Fruit fly (Drosophila melanogaster) whole organism, embryonic: Measurements from ENCODE around the gene parvin.
A peak's percentile ranks its signal among the peaks of the same experiment; 100 is the strongest.

Experiments used
- CG10274 ChIP-seq: fragments of 200-800 bp; sonication (Bioruptor generic); optimal IDR thresholded peaks from 3 replicates; lab custom pipeline; 2017; ENCODE audit warnings: missing biosample characterization, mild to moderate bottlenecking, missing genetic modification characterization
- CG12769 ChIP-seq: fragments of 200-800 bp; sonication (Bioruptor generic); optimal IDR thresholded peaks from 2 replicates; lab custom pipeline; 2019; ENCODE audit warnings: missing biosample characterization, mild to moderate bottlenecking, missing genetic modification characterization, moderate library complexity
- CG13775 ChIP-seq: fragments of 200-800 bp; sonication (Bioruptor generic); optimal IDR thresholded peaks from 3 replicates; lab custom pipeline; 2017; ENCODE audit warnings: missing biosample characterization, mild to moderate bottlenecking, missing genetic modification characterization
- CG13894 ChIP-seq: fragments of 200-800 bp; sonication (Bioruptor generic); optimal IDR thresholded peaks from 3 replicates; lab custom pipeline; 2018; ENCODE audit warnings: missing biosample characterization, mild to moderate bottlenecking, missing genetic modification characterization, moderate library complexity
- CG15269 ChIP-seq: fragments of 200-800 bp; sonication (Bioruptor generic); optimal IDR thresholded peaks from 2 replicates; lab custom pipeline; 2018; ENCODE audit warnings: missing biosample characterization, mild to moderate bottlenecking, missing genetic modification characterization, moderate library complexity
- CG1603 ChIP-seq: fragments of 200-800 bp; sonication (Bioruptor generic); optimal IDR thresholded peaks from 2 replicates; lab custom pipeline; 2019; ENCODE audit warnings: missing biosample characterization, mild to moderate bottlenecking, missing genetic modification characterization, moderate library complexity
- CG17328 ChIP-seq: fragments of 200-800 bp; sonication (Bioruptor generic); IDR thresholded peaks from 2 replicates; pipeline ENCODE4 v1.3.6; 2022; ENCODE audit warnings: missing biosample characterization, missing genetic modification characterization
- CG17802 ChIP-seq: fragments of 200-800 bp; sonication (Bioruptor generic); optimal IDR thresholded peaks from 2 replicates; lab custom pipeline; 2018; ENCODE audit warnings: missing biosample characterization, mild to moderate bottlenecking, missing genetic modification characterization, moderate library complexity
- CG2199 ChIP-seq: fragments of 200-800 bp; sonication (Bioruptor generic); IDR thresholded peaks from 3 replicates; pipeline ENCODE4 v1.3.6; 2022; ENCODE audit warnings: missing biosample characterization, missing genetic modification characterization
- CG3163 ChIP-seq: fragments of 200-800 bp; sonication (Bioruptor generic); optimal IDR thresholded peaks from 3 replicates; lab custom pipeline; 2016; ENCODE audit warnings: missing biosample characterization, missing genetic modification characterization
- CG3407 ChIP-seq: fragments of 200-800 bp; sonication (Bioruptor generic); optimal IDR thresholded peaks from 2 replicates; lab custom pipeline; 2018; ENCODE audit warnings: missing biosample characterization, mild to moderate bottlenecking, missing genetic modification characterization
- CG3838 ChIP-seq: fragments of 200-800 bp; sonication (Bioruptor generic); optimal IDR thresholded peaks from 3 replicates; lab custom pipeline; 2016; ENCODE audit warnings: missing biosample characterization, missing genetic modification characterization
- CG4820 ChIP-seq: fragments of 200-800 bp; sonication (Bioruptor generic); optimal IDR thresholded peaks from 3 replicates; lab custom pipeline; 2016; ENCODE audit warnings: missing biosample characterization, missing genetic modification characterization
- CG7786 ChIP-seq: fragments of 200-800 bp; sonication (Bioruptor generic); optimal IDR thresholded peaks from 2 replicates; lab custom pipeline; 2016; ENCODE audit warnings: missing biosample characterization, missing genetic modification characterization
- CG7963 ChIP-seq: fragments of 200-800 bp; sonication (Bioruptor generic); IDR thresholded peaks from 3 replicates; pipeline ENCODE4 v1.3.6; 2022; ENCODE audit warnings: missing biosample characterization, missing genetic modification characterization; ENCODE audit not compliant: partially characterized antibody
- CG9797 ChIP-seq: fragments of 200-800 bp; sonication (Bioruptor generic); optimal IDR thresholded peaks from 3 replicates; lab custom pipeline; 2018; ENCODE audit warnings: missing biosample characterization, mild to moderate bottlenecking, missing genetic modification characterization
- CHES-1-like ChIP-seq: fragments of 200-800 bp; sonication (Bioruptor generic); optimal IDR thresholded peaks from 2 replicates; lab custom pipeline; 2016; ENCODE audit warnings: missing biosample characterization, missing genetic modification characterization
- D ChIP-seq, 2 experiments: fragments of 200-800 bp in 1 of 2; fragments of >200 bp in 1 of 2; sonication (Bioruptor generic) in 1 of 2; optimal IDR thresholded peaks; 2 replicates in 1 of 2; 3 replicates in 1 of 2; lab custom pipeline; 2017; ENCODE audit warnings: mild to moderate bottlenecking in 1 of 2, missing biosample characterization in 1 of 2, missing genetic modification characterization in 1 of 2, missing genetic modification reagents in 1 of 2
- Dek ChIP-seq: fragments of 200-800 bp; sonication (Bioruptor generic); optimal IDR thresholded peaks from 3 replicates; lab custom pipeline; 2019; ENCODE audit warnings: missing biosample characterization, mild to moderate bottlenecking, missing genetic modification characterization, moderate library complexity
- Dp ChIP-seq: fragments of 200-800 bp; sonication (Bioruptor generic); optimal IDR thresholded peaks from 2 replicates; lab custom pipeline; 2018; ENCODE audit warnings: missing biosample characterization, mild to moderate bottlenecking, missing genetic modification characterization, moderate library complexity
- HLH4C ChIP-seq: fragments of 200-800 bp; sonication (Bioruptor generic); IDR thresholded peaks from 3 replicates; pipeline ENCODE4 v1.3.6; 2022; ENCODE audit warnings: missing biosample characterization, missing genetic modification characterization; ENCODE audit not compliant: partially characterized antibody
- HLH54F ChIP-seq: fragments of 200-800 bp; sonication (Bioruptor generic); optimal IDR thresholded peaks from 3 replicates; lab custom pipeline; 2016; ENCODE audit warnings: missing biosample characterization, missing genetic modification characterization
- Hmx ChIP-seq: fragments of 200-800 bp; sonication (Bioruptor generic); optimal IDR thresholded peaks from 2 replicates; lab custom pipeline; 2016; ENCODE audit warnings: missing biosample characterization, missing genetic modification characterization
- Hr3 ChIP-seq: fragments of 200-800 bp; sonication (Bioruptor generic); optimal IDR thresholded peaks from 3 replicates; lab custom pipeline; 2016; ENCODE audit warnings: missing biosample characterization, missing genetic modification characterization
- MTF-1 ChIP-seq: fragments of 200-800 bp; sonication (Bioruptor generic); optimal IDR thresholded peaks from 2 replicates; lab custom pipeline; 2018; ENCODE audit warnings: missing biosample characterization, mild to moderate bottlenecking, missing genetic modification characterization, borderline replicate concordance
- Mad ChIP-seq: fragments of 200-800 bp; sonication (Bioruptor generic); optimal IDR thresholded peaks from 2 replicates; lab custom pipeline; 2016; ENCODE audit warnings: missing biosample characterization, missing genetic modification characterization
- Meics ChIP-seq: fragments of 200-800 bp; sonication (Bioruptor generic); optimal IDR thresholded peaks from 2 replicates; lab custom pipeline; 2017; ENCODE audit warnings: missing biosample characterization, mild to moderate bottlenecking, missing genetic modification characterization
- Oaz ChIP-seq: fragments of 200-800 bp; sonication (Bioruptor generic); IDR thresholded peaks from 2 replicates; pipeline ENCODE4 v1.3.6; 2022; ENCODE audit warnings: missing biosample characterization, missing genetic modification characterization
- PHDP ChIP-seq: fragments of 200-800 bp; sonication (Bioruptor generic); optimal IDR thresholded peaks from 3 replicates; lab custom pipeline; 2018; ENCODE audit warnings: missing biosample characterization, mild to moderate bottlenecking, missing genetic modification characterization, moderate library complexity
- Six4 ChIP-seq: fragments of 200-800 bp; sonication (Bioruptor generic); optimal IDR thresholded peaks from 2 replicates; lab custom pipeline; 2016; ENCODE audit warnings: missing biosample characterization, missing genetic modification characterization
- Xbp1 ChIP-seq: fragments of 200-800 bp; sonication (Bioruptor generic); optimal IDR thresholded peaks from 3 replicates; lab custom pipeline; 2016; ENCODE audit warnings: missing biosample characterization, mild to moderate bottlenecking, missing genetic modification characterization
- dmrt99B ChIP-seq: fragments of 200-800 bp; sonication (Bioruptor generic); optimal IDR thresholded peaks from 2 replicates; lab custom pipeline; 2018; ENCODE audit warnings: missing biosample characterization, mild to moderate bottlenecking, missing genetic modification characterization, moderate library complexity
- gem ChIP-seq: fragments of 200-800 bp; sonication (Bioruptor generic); optimal IDR thresholded peaks from 2 replicates; lab custom pipeline; 2019; ENCODE audit warnings: missing biosample characterization, mild to moderate bottlenecking, missing genetic modification characterization, moderate library complexity
- her ChIP-seq: fragments of 200-800 bp; sonication (Bioruptor generic); optimal IDR thresholded peaks from 2 replicates; lab custom pipeline; 2016; ENCODE audit warnings: missing biosample characterization, missing genetic modification characterization
- hkb ChIP-seq, 2 experiments: fragments of 200-800 bp in 1 of 2; fragments of >200 bp in 1 of 2; sonication (Bioruptor generic) in 1 of 2; IDR thresholded peaks in 1 of 2; optimal IDR thresholded peaks in 1 of 2; 2 replicates each; pipeline versions ENCODE4 v1.3.6 to Lab custom; 2017 to 2022; ENCODE audit warnings: missing biosample characterization in 1 of 2, missing genetic modification characterization in 1 of 2
- jing ChIP-seq: fragments of 200-800 bp; sonication (Bioruptor generic); optimal IDR thresholded peaks from 2 replicates; lab custom pipeline; 2018; ENCODE audit warnings: missing biosample characterization, mild to moderate bottlenecking, missing genetic modification characterization
- lilli ChIP-seq: fragments of 200-800 bp; sonication (Bioruptor generic); optimal IDR thresholded peaks from 3 replicates; lab custom pipeline; 2016; ENCODE audit warnings: missing biosample characterization, missing genetic modification characterization
- nau ChIP-seq: fragments of 200-800 bp; sonication (Bioruptor generic); optimal IDR thresholded peaks from 3 replicates; lab custom pipeline; 2017; ENCODE audit warnings: missing biosample characterization, mild to moderate bottlenecking, missing genetic modification characterization, missing genetic modification reagents
- onecut ChIP-seq: fragments of 200-800 bp; sonication (Bioruptor generic); IDR thresholded peaks from 2 replicates; pipeline ENCODE4 v1.3.6; 2022; ENCODE audit warnings: missing biosample characterization, missing genetic modification characterization
- salm ChIP-seq: fragments of 200-800 bp; sonication (Bioruptor generic); optimal IDR thresholded peaks from 2 replicates; lab custom pipeline; 2018; ENCODE audit warnings: missing biosample characterization, mild to moderate bottlenecking, missing genetic modification characterization
- sob ChIP-seq: fragments of 200-800 bp; sonication (Bioruptor generic); IDR thresholded peaks from 2 replicates; pipeline ENCODE4 v1.3.6; 2022; ENCODE audit warnings: missing biosample characterization, missing genetic modification characterization
- tio ChIP-seq: fragments of 200-800 bp; sonication (Bioruptor generic); optimal IDR thresholded peaks from 2 replicates; lab custom pipeline; 2017; ENCODE audit warnings: missing biosample characterization, missing genetic modification characterization, inconsistent platforms
- toy ChIP-seq: fragments of 200-800 bp; sonication (Bioruptor generic); IDR thresholded peaks from 2 replicates; pipeline ENCODE4 v1.3.6; 2022; ENCODE audit warnings: missing biosample characterization, missing genetic modification characterization
- trem ChIP-seq: fragments of 200-800 bp; optimal IDR thresholded peaks from 3 replicates; lab custom pipeline; 2019; ENCODE audit warnings: missing biosample characterization, mild to moderate bottlenecking, missing genetic modification characterization, moderate library complexity
- twi ChIP-seq: fragments of 200-800 bp; optimal IDR thresholded peaks from 2 replicates; lab custom pipeline; 2019; ENCODE audit warnings: missing biosample characterization, mild to moderate bottlenecking, missing genetic modification characterization, moderate library complexity
- vnd ChIP-seq: fragments of 200-800 bp; sonication (Bioruptor generic); IDR thresholded peaks from 3 replicates; pipeline ENCODE4 v1.3.6; 2022; ENCODE audit warnings: missing biosample characterization, missing genetic modification characterization; ENCODE audit not compliant: partially characterized antibody
- zen ChIP-seq: fragments of 200-800 bp; sonication (Bioruptor generic); optimal IDR thresholded peaks from 3 replicates; lab custom pipeline; 2018; ENCODE audit warnings: missing biosample characterization, mild to moderate bottlenecking, missing genetic modification characterization, moderate library complexity
- zen2 ChIP-seq: fragments of 200-800 bp; sonication (Bioruptor generic); IDR thresholded peaks from 3 replicates; pipeline ENCODE4 v1.3.6; 2022; ENCODE audit warnings: missing biosample characterization, missing genetic modification characterization; ENCODE audit not compliant: partially characterized antibody

Gene parvin

DNA sequence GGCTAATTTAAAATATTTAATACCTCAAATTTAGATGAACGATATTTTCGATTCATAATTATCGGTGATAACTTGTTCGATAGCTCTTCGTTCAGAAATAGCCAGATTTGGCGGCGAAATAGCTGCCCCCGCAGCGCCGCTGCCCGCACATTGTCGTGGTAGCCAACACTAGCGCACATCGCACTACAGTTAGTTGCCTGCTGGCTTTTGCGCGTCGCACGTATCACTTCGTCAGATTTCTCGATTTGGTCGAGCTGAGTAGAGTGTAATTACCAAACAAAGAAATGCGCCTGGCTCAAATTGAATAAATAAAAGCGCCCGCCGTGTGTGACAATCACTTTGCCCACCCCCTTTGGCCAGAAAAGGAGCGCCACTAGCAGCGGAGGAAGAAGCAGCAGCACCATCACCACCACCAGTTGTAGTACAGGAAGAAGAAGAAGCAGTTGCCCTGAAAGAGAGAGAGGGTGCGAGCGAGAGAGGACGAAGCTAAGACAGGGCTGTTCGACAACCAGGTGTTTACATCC lies 4.8 kb downstream of the parvin start, which contains the start of gene Abcd3 (continued):
- TF ChIP-seq hkb (optimal IDR thresholded peaks at IDR 0.05; lab: Kevin White, UChicago): no peak
- peak; percentile 48 for TF ChIP-seq hkb (GFP tag; IDR thresholded peaks at IDR 0.05; lab: Robert Waterston, UW)
- TF ChIP-seq toy (GFP tag; lab: Robert Waterston, UW): no peak
- TF ChIP-seq CG3163 (GFP tag; lab: Kevin White, UChicago): peak; percentile 57
- TF ChIP-seq CG17802 (tag; lab: Kevin White, UChicago): no peak
- TF ChIP-seq nau (GFP tag; lab: Kevin White, UChicago): peak; percentile 54
- peak; percentile 37 for TF ChIP-seq MTF-1 (GFP tag; lab: Kevin White, UChicago)
- peak; percentile 46 for TF ChIP-seq Dp (GFP tag; lab: Kevin White, UChicago)
- peak; percentile 18 for TF ChIP-seq CG13775
- peak; percentile 24 for TF ChIP-seq CG9797 (GFP tag; lab: Kevin White, UChicago)
- no peak for TF ChIP-seq D (optimal IDR thresholded peaks at IDR 0.05; lab: Kevin White, UChicago)
- TF ChIP-seq D (GFP tag; optimal IDR thresholded peaks at IDR 0.05; lab: Kevin White, UChicago): peak; percentile 32
- TF ChIP-seq CG4820 (GFP tag; lab: Kevin White, UChicago): no peak
- TF ChIP-seq lilli (GFP tag; lab: Kevin White, UChicago): peak; percentile 34
- TF ChIP-seq CG2199 (GFP tag; lab: Robert Waterston, UW): no peak
- TF ChIP-seq her (GFP tag; lab: Kevin White, UChicago): peak; percentile 55
- no peak for TF ChIP-seq Mad
- no peak for TF ChIP-seq CG17328 (GFP tag; lab: Robert Waterston, UW)
- peak; percentile 11 for TF ChIP-seq salm
- peak; percentile 17 for TF ChIP-seq Dek (tag; lab: Kevin White, UChicago)
- peak; percentile 22 for TF ChIP-seq CG12769
- peak; percentile 49 for TF ChIP-seq CG1603 (tag; lab: Kevin White, UChicago)
- TF ChIP-seq CHES-1-like (GFP tag; lab: Kevin White, UChicago): peak; percentile 19
- peak; percentile 1 for TF ChIP-seq Xbp1 (GFP tag; lab: Kevin White, UChicago)
- TF ChIP-seq twi (tag; lab: Kevin White, UChicago): peak; percentile 59
- no peak for TF ChIP-seq Hr3 (GFP tag; lab: Kevin White, UChicago)
- TF ChIP-seq CG10274: no peak
- TF ChIP-seq PHDP (tag; lab: Kevin White, UChicago): peak; percentile 26
- peak; percentile 25 for TF ChIP-seq dmrt99B (tag; lab: Kevin White, UChicago)
- peak; percentile 43; the same call in 1 of the 2 replicates for TF ChIP-seq onecut (GFP tag; lab: Robert Waterston, UW)
- no peak for TF ChIP-seq jing
- no peak for TF ChIP-seq Six4
- TF ChIP-seq CG3838 (GFP tag; lab: Kevin White, UChicago): no peak
- TF ChIP-seq CG13894 (tag; lab: Kevin White, UChicago): peak; percentile 57
- TF ChIP-seq trem: peak; percentile 46
- no peak for TF ChIP-seq tio
- TF ChIP-seq gem (tag; lab: Kevin White, UChicago): no peak
- TF ChIP-seq Hmx (GFP tag; lab: Kevin White, UChicago): no peak
- peak; percentile 14; the same call in 2 of the 3 replicates for TF ChIP-seq vnd (GFP tag; lab: Robert Waterston, UW)
- TF ChIP-seq Oaz (GFP tag; lab: Robert Waterston, UW): no peak
- peak; percentile 34 for TF ChIP-seq zen
- peak; percentile 62 for TF ChIP-seq zen2 (GFP tag; lab: Robert Waterston, UW)
- peak; percentile 39 for TF ChIP-seq HLH54F
- peak; percentile 29 for TF ChIP-seq Meics (GFP tag; lab: Kevin White, UChicago)
- peak; percentile 19 for TF ChIP-seq CG7786 (GFP tag; lab: Kevin White, UChicago)
- TF ChIP-seq sob (GFP tag; lab: Robert Waterston, UW): peak; percentile 47; the same call in 1 of the 2 replicates
- TF ChIP-seq HLH4C: peak; percentile 75
- TF ChIP-seq CG3407 (GFP tag; lab: Kevin White, UChicago): no peak
- TF ChIP-seq CG15269 (tag; lab: Kevin White, UChicago): peak; percentile 15
- peak; percentile 62; the same call in 2 of the 3 replicates for TF ChIP-seq CG7963
